Fruit fly (Drosophila melanogaster): Measurements from ENCODE around the gene ND-B14.5B.

Gene ND-B14.5B

dm6 chr2L:3152696-3153613, 7.3 kb upstream of the ND-B14.5B start (continued):
- TF ChIP-seq CG3281 (GFP tag; optimal IDR thresholded peaks at IDR 0.05) (peak; percentile 71), stwl (tag; optimal IDR thresholded peaks at IDR 0.05) (peak; percentile 53), CG17568 (GFP tag; optimal IDR thresholded peaks at IDR 0.05) (peak; percentile 72), jumu (GFP tag; optimal IDR thresholded peaks at IDR 0.05) (peak; percentile 95), Abd-B (GFP tag; optimal IDR thresholded peaks at IDR 0.05) (peak; percentile 91), CG2199 (GFP tag; IDR thresholded peaks at IDR 0.05) (peak; percentile 97), CG13424 (tag; optimal IDR thresholded peaks at IDR 0.05) (peak; percentile 96), CG13287 (GFP tag; IDR thresholded peaks at IDR 0.05; ENCODE audit: partially characterized antibody) (no peak), CG1529 (GFP tag; optimal IDR thresholded peaks at IDR 0.05) (peak; percentile 93), lmd (GFP tag; IDR thresholded peaks at IDR 0.05) (peak; percentile 91), Hand (GFP tag; optimal IDR thresholded peaks at IDR 0.05) (peak; percentile 8), CG14710 (tag; optimal IDR thresholded peaks at IDR 0.05) (peak; percentile 93), gcm2 (GFP tag; optimal IDR thresholded peaks at IDR 0.05) (peak; percentile 86), crp (GFP tag; optimal IDR thresholded peaks at IDR 0.05) (peak; percentile 13 to 56), CG17186 (GFP tag; optimal IDR thresholded peaks at IDR 0.05) (peak; percentile 82), fd3F (GFP tag; optimal IDR thresholded peaks at IDR 0.05) (peak; percentile 59), toy (GFP tag; IDR thresholded peaks at IDR 0.05) (peak; percentile 66), CG15011 (GFP tag; optimal IDR thresholded peaks at IDR 0.05) (peak; percentile 82), pho (GFP tag; optimal IDR thresholded peaks at IDR 0.05) (peak; percentile 71), CG17361 (GFP tag; IDR thresholded peaks at IDR 0.05) (peak; percentile 96), eyg (GFP tag; optimal IDR thresholded peaks at IDR 0.05) (peak; percentile 92), CG13775 (GFP tag; optimal IDR thresholded peaks at IDR 0.05) (peak; percentile 87), CG15269 (tag; optimal IDR thresholded peaks at IDR 0.05) (peak; percentile 90), CG6765 (GFP tag; optimal IDR thresholded peaks at IDR 0.05) (peak; percentile 16), CG7839 (tag; optimal IDR thresholded peaks at IDR 0.05) (peak; percentile 95), bab2 (GFP tag; optimal IDR thresholded peaks at IDR 0.05) (peak; percentile 96), CG11247 (GFP tag; IDR thresholded peaks at IDR 0.05) (peak; percentile 90), hb (GFP tag; IDR thresholded peaks at IDR 0.05; ENCODE audit: partially characterized antibody) (no peak), dan (GFP tag; IDR thresholded peaks at IDR 0.05) (peak; percentile 83), jigr1 (GFP tag; IDR thresholded peaks at IDR 0.05) (peak; percentile 92), CG4328 (GFP tag; optimal IDR thresholded peaks at IDR 0.05) (peak; percentile 77), CG10274 (GFP tag; optimal IDR thresholded peaks at IDR 0.05) (peak; percentile 66), ap (GFP tag; IDR thresholded peaks at IDR 0.05) (peak; percentile 91), CG34376 (GFP tag; optimal IDR thresholded peaks at IDR 0.05) (peak; percentile 25), usp (GFP tag; optimal IDR thresholded peaks at IDR 0.05) (no peak), salm (tag; optimal IDR thresholded peaks at IDR 0.05) (peak; percentile 91), jing (GFP tag; optimal IDR thresholded peaks at IDR 0.05) (peak; percentile 95), CG1603 (tag; optimal IDR thresholded peaks at IDR 0.05) (peak; percentile 98), CG10462 (GFP tag; optimal IDR thresholded peaks at IDR 0.05) (peak; percentile 93), Ets97D (GFP tag; optimal IDR thresholded peaks at IDR 0.05) (peak; percentile 83), CG8924 (tag; optimal IDR thresholded peaks at IDR 0.05) (peak; percentile 97), twi (tag; optimal IDR thresholded peaks at IDR 0.05) (peak; percentile 91), ranshi (GFP tag; IDR thresholded peaks at IDR 0.05) (peak; percentile 95), Hr39 (optimal IDR thresholded peaks at IDR 0.05) (no peak), ham (GFP tag; IDR thresholded peaks at IDR 0.05) (peak; percentile 60; the same call in 1 of the 2 replicates), Mad (GFP tag; optimal IDR thresholded peaks at IDR 0.05) (peak; percentile 98), CHES-1-like (GFP tag; optimal IDR thresholded peaks at IDR 0.05) (peak; percentile 93), CG12744 (GFP tag; optimal IDR thresholded peaks at IDR 0.05) (peak; percentile 63), danr (GFP tag; IDR thresholded peaks at IDR 0.05) (peak; percentile 88)

All from whole organism, embryonic.